Worm (Caenorhabditis elegans): Measurements from ENCODE around the gene sec-3.

ce11 chrX:3116033-3116876, 16.6 kb upstream of the sec-3 start, which contains the start of gene mai-1:
- TF ChIP-seq klf-2 (GFP tag; conservative IDR thresholded peaks at IDR 0.05) (no peak), flt-1 (GFP tag; IDR thresholded peaks at IDR 0.05) (no peak), cog-1 (tag; optimal IDR thresholded peaks at IDR 0.05) (no peak), tab-1 (GFP tag; IDR thresholded peaks at IDR 0.05) (no peak)
